Fruit fly (Drosophila melanogaster) whole organism, embryonic: ENCODE data around the gene wdb.

Source experiments
- CG10267 ChIP-seq: fragments of 200-800 bp; sonication (Bioruptor generic); optimal IDR thresholded peaks from 2 replicates; lab custom pipeline; 2018; ENCODE audit warnings: missing biosample characterization, mild to moderate bottlenecking, missing genetic modification characterization, moderate library complexity
- CG11085 ChIP-seq: fragments of 200-800 bp; sonication (Bioruptor generic); IDR thresholded peaks from 2 replicates; pipeline ENCODE4 v1.3.6; 2022; ENCODE audit warnings: missing biosample characterization, missing genetic modification characterization
- CG12071 ChIP-seq: fragments of 200-800 bp; sonication (Bioruptor generic); optimal IDR thresholded peaks from 3 replicates; lab custom pipeline; 2018; ENCODE audit warnings: missing biosample characterization, mild to moderate bottlenecking, missing genetic modification characterization
- CG12769 ChIP-seq: fragments of 200-800 bp; sonication (Bioruptor generic); optimal IDR thresholded peaks from 2 replicates; lab custom pipeline; 2019; ENCODE audit warnings: missing biosample characterization, mild to moderate bottlenecking, missing genetic modification characterization, moderate library complexity
- CG13287 ChIP-seq: fragments of 200-800 bp; sonication (Bioruptor generic); IDR thresholded peaks from 2 replicates; pipeline ENCODE4 v1.3.6; 2022; ENCODE audit warnings: missing biosample characterization, missing genetic modification characterization; ENCODE audit not compliant: partially characterized antibody
- CG13296 ChIP-seq: fragments of 200-800 bp; sonication (Bioruptor generic); optimal IDR thresholded peaks from 3 replicates; lab custom pipeline; 2018; ENCODE audit warnings: missing biosample characterization, mild to moderate bottlenecking, missing genetic modification characterization
- CG15479 ChIP-seq: fragments of 200-800 bp; sonication (Bioruptor generic); optimal IDR thresholded peaks from 3 replicates; lab custom pipeline; 2019; ENCODE audit warnings: missing biosample characterization, mild to moderate bottlenecking, missing genetic modification characterization, moderate library complexity
- CG1602 ChIP-seq: fragments of 200-800 bp; sonication (Bioruptor generic); optimal IDR thresholded peaks from 3 replicates; lab custom pipeline; 2016; ENCODE audit warnings: missing biosample characterization, missing genetic modification characterization
- CG17186 ChIP-seq: fragments of 200-800 bp; sonication (Bioruptor generic); optimal IDR thresholded peaks from 3 replicates; lab custom pipeline; 2017; ENCODE audit warnings: missing biosample characterization, missing genetic modification reagents, missing genetic modification characterization
- CG18011 ChIP-seq: fragments of 200-800 bp; sonication (Bioruptor generic); optimal IDR thresholded peaks from 2 replicates; lab custom pipeline; 2017; ENCODE audit warnings: missing biosample characterization, missing genetic modification characterization, mild to moderate bottlenecking, moderate library complexity, missing genotype
- CG2712 ChIP-seq: fragments of 200-800 bp; optimal IDR thresholded peaks from 3 replicates; lab custom pipeline; 2019; ENCODE audit warnings: missing biosample characterization, mild to moderate bottlenecking, missing genetic modification characterization, moderate library complexity
- CG2875 ChIP-seq: fragments of 200-800 bp; sonication (Bioruptor generic); optimal IDR thresholded peaks from 2 replicates; lab custom pipeline; 2017; ENCODE audit warnings: missing biosample characterization, mild to moderate bottlenecking, missing genetic modification characterization, missing genetic modification reagents
- CG30403 ChIP-seq: fragments of 200-800 bp; sonication (Bioruptor generic); optimal IDR thresholded peaks from 3 replicates; lab custom pipeline; 2016; ENCODE audit warnings: missing biosample characterization, missing genetic modification characterization
- CG34224 ChIP-seq: fragments of 200-800 bp; sonication (Bioruptor generic); IDR thresholded peaks from 3 replicates; pipeline ENCODE4 v1.3.6; 2022; ENCODE audit warnings: missing biosample characterization, missing genetic modification characterization; ENCODE audit not compliant: partially characterized antibody
- CG3726 ChIP-seq: fragments of 200-800 bp; sonication (Bioruptor generic); IDR thresholded peaks from 3 replicates; pipeline ENCODE4, ENCODE4 v1.3.6; 2022; ENCODE audit warnings: missing biosample characterization, missing genetic modification characterization
- CG3847 ChIP-seq: fragments of 200-800 bp; sonication (Bioruptor generic); IDR thresholded peaks from 2 replicates; pipeline ENCODE4 v1.3.6; 2022; ENCODE audit warnings: missing biosample characterization, missing genetic modification characterization
- CG42726 ChIP-seq: fragments of 200-800 bp; sonication (Bioruptor generic); IDR thresholded peaks from 2 replicates; pipeline ENCODE4 v1.3.6; 2022; ENCODE audit warnings: missing biosample characterization, missing genetic modification characterization; ENCODE audit not compliant: partially characterized antibody
- CG6791 ChIP-seq: fragments of 200-800 bp; sonication (Bioruptor generic); IDR thresholded peaks from 3 replicates; pipeline ENCODE4 v1.3.6; 2022; ENCODE audit warnings: missing biosample characterization, missing genetic modification characterization; ENCODE audit not compliant: partially characterized antibody
- CG7357 ChIP-seq: fragments of 200-800 bp; sonication (Bioruptor generic); IDR thresholded peaks from 3 replicates; pipeline ENCODE4 v1.3.6; 2022; ENCODE audit warnings: missing biosample characterization, missing genetic modification characterization
- CG7745 ChIP-seq: fragments of 200-800 bp; sonication (Bioruptor generic); optimal IDR thresholded peaks from 2 replicates; lab custom pipeline; 2018; ENCODE audit warnings: missing biosample characterization, mild to moderate bottlenecking, missing genetic modification characterization, moderate library complexity
- CG8089 ChIP-seq: fragments of 200-800 bp; sonication (Bioruptor generic); optimal IDR thresholded peaks from 3 replicates; lab custom pipeline; 2016; ENCODE audit warnings: missing biosample characterization, missing genetic modification characterization
- CG8281 ChIP-seq: fragments of 200-800 bp; sonication (Bioruptor generic); optimal IDR thresholded peaks from 2 replicates; lab custom pipeline; 2018; ENCODE audit warnings: missing biosample characterization, mild to moderate bottlenecking, missing genetic modification characterization, moderate library complexity
- CG9727 ChIP-seq: fragments of 200-800 bp; sonication (Bioruptor generic); optimal IDR thresholded peaks from 3 replicates; lab custom pipeline; 2017; ENCODE audit warnings: missing biosample characterization, mild to moderate bottlenecking, missing genetic modification characterization
- CG9817 ChIP-seq: fragments of 200-800 bp; sonication (Bioruptor generic); optimal IDR thresholded peaks from 2 replicates; lab custom pipeline; 2018; ENCODE audit warnings: missing biosample characterization, mild to moderate bottlenecking, missing genetic modification characterization, moderate library complexity
- Camta ChIP-seq: fragments of 200-800 bp; sonication (Bioruptor generic); optimal IDR thresholded peaks from 2 replicates; lab custom pipeline; 2016; ENCODE audit warnings: missing biosample characterization, missing genetic modification characterization
- CrebB ChIP-seq: fragments of 200-800 bp; sonication (Bioruptor generic); optimal IDR thresholded peaks from 3 replicates; lab custom pipeline; 2018; ENCODE audit warnings: missing biosample characterization, mild to moderate bottlenecking, missing genetic modification characterization
- ERR ChIP-seq: fragments of 200-800 bp; sonication (Bioruptor generic); optimal IDR thresholded peaks from 2 replicates; lab custom pipeline; 2016; ENCODE audit warnings: missing biosample characterization, missing genetic modification characterization
- Ets65A ChIP-seq: fragments of 200-800 bp; sonication (Bioruptor generic); peaks from one replicate; lab custom pipeline; 2016; ENCODE audit warnings: missing biosample characterization, missing genetic modification characterization
- Oaz ChIP-seq: fragments of 200-800 bp; sonication (Bioruptor generic); IDR thresholded peaks from 2 replicates; pipeline ENCODE4 v1.3.6; 2022; ENCODE audit warnings: missing biosample characterization, missing genetic modification characterization
- Rfx ChIP-seq: fragments of 200-800 bp; sonication (Bioruptor generic); IDR thresholded peaks from 2 replicates; pipeline ENCODE4 v1.3.6; 2022; ENCODE audit warnings: missing biosample characterization, missing genetic modification characterization
- YL-1 ChIP-seq: fragments of 200-800 bp; sonication (Bioruptor generic); optimal IDR thresholded peaks from 3 replicates; lab custom pipeline; 2017; ENCODE audit warnings: missing biosample characterization, mild to moderate bottlenecking, missing genetic modification characterization
- az2 ChIP-seq: fragments of 200-800 bp; sonication (Bioruptor generic); optimal IDR thresholded peaks from 3 replicates; lab custom pipeline; 2016; ENCODE audit warnings: missing biosample characterization, missing genetic modification characterization
- bcd ChIP-seq: fragments of 200-800 bp; sonication (Bioruptor generic); optimal IDR thresholded peaks from 2 replicates; lab custom pipeline; 2017; ENCODE audit warnings: missing biosample characterization, mild to moderate bottlenecking, missing genetic modification characterization
- bigmax ChIP-seq: fragments of 200-800 bp; sonication (Bioruptor generic); optimal IDR thresholded peaks from 2 replicates; lab custom pipeline; 2018; ENCODE audit warnings: missing biosample characterization, mild to moderate bottlenecking, missing genetic modification characterization
- corto ChIP-seq: fragments of 200-800 bp; sonication (Bioruptor generic); optimal IDR thresholded peaks from 2 replicates; lab custom pipeline; 2016; ENCODE audit warnings: missing biosample characterization, mild to moderate bottlenecking, missing genetic modification characterization, moderate library complexity
- crol ChIP-seq: fragments of 200-800 bp; sonication (Bioruptor generic); IDR thresholded peaks from 2 replicates; pipeline ENCODE4 v1.3.6; 2022; ENCODE audit warnings: missing biosample characterization, missing genetic modification characterization
- dm ChIP-seq: fragments of 200-800 bp; sonication (Bioruptor generic); optimal IDR thresholded peaks from 3 replicates; lab custom pipeline; 2016; ENCODE audit warnings: missing biosample characterization, missing genetic modification characterization
- dmrt11E ChIP-seq: fragments of 200-800 bp; sonication (Bioruptor generic); optimal IDR thresholded peaks from 3 replicates; lab custom pipeline; 2018; ENCODE audit warnings: missing biosample characterization, mild to moderate bottlenecking, missing genetic modification characterization, moderate library complexity
- esg ChIP-seq: fragments of 200-800 bp; sonication (Bioruptor generic); conservative IDR thresholded peaks from 2 replicates; pipeline ENCODE4 v1.3.6; 2022; ENCODE audit warnings: missing biosample characterization, missing genetic modification characterization
- gcm2 ChIP-seq: fragments of 200-800 bp; sonication (Bioruptor generic); optimal IDR thresholded peaks from 2 replicates; lab custom pipeline; 2016; ENCODE audit warnings: missing biosample characterization, missing genetic modification characterization
- hth ChIP-seq: fragments of >200 bp; optimal IDR thresholded peaks from 2 replicates; lab custom pipeline; 2017; ENCODE audit warnings: inconsistent platforms
- klu ChIP-seq: fragments of 200-800 bp; sonication (Bioruptor generic); IDR thresholded peaks from 2 replicates; pipeline ENCODE4 v1.3.6; 2022; ENCODE audit warnings: missing biosample characterization, missing genetic modification characterization
- lab ChIP-seq: fragments of 200-800 bp; sonication (Bioruptor generic); optimal IDR thresholded peaks from 3 replicates; lab custom pipeline; 2017; ENCODE audit warnings: missing biosample characterization, missing genetic modification characterization, mild to moderate bottlenecking, moderate library complexity, missing genetic modification reagents
- lmd ChIP-seq: fragments of 200-800 bp; sonication (Bioruptor generic); IDR thresholded peaks from 2 replicates; pipeline ENCODE4 v1.3.6; 2022; ENCODE audit warnings: missing biosample characterization, missing genetic modification characterization
- ranshi ChIP-seq: fragments of 200-800 bp; sonication (Bioruptor generic); IDR thresholded peaks from 2 replicates; pipeline ENCODE4 v1.3.6; 2022; ENCODE audit warnings: missing biosample characterization, missing genetic modification characterization
- sens-2 ChIP-seq: fragments of 200-800 bp; sonication (Bioruptor generic); IDR thresholded peaks from 2 replicates; pipeline ENCODE4 v1.3.6; 2022; ENCODE audit warnings: missing biosample characterization, missing genetic modification characterization
- slp2 ChIP-seq: fragments of 200-800 bp; sonication (Bioruptor generic); optimal IDR thresholded peaks from 2 replicates; lab custom pipeline; 2016; ENCODE audit warnings: missing biosample characterization, missing genetic modification characterization
- ssp ChIP-seq: fragments of 200-800 bp; sonication (Bioruptor generic); IDR thresholded peaks from 2 replicates; pipeline ENCODE4 v1.3.6; 2022; ENCODE audit warnings: missing biosample characterization, missing genetic modification characterization
- tgo ChIP-seq: fragments of 200-800 bp; sonication (Bioruptor generic); IDR thresholded peaks from 3 replicates; pipeline ENCODE4 v1.3.6; 2022; ENCODE audit warnings: missing biosample characterization, missing genetic modification characterization
- ttk ChIP-seq: fragments of 200-800 bp; sonication (Bioruptor generic); IDR thresholded peaks from 2 replicates; pipeline ENCODE4 v2.1.2; 2022; ENCODE audit warnings: missing biosample characterization, missing genetic modification characterization
- yki ChIP-seq: fragments of >200 bp; optimal IDR thresholded peaks from 3 replicates; lab custom pipeline; 2018
- zfh1 ChIP-seq: fragments of 200-800 bp; sonication (Bioruptor generic); IDR thresholded peaks from 3 replicates; pipeline ENCODE4 v1.3.6; 2022; ENCODE audit warnings: missing biosample characterization, missing genetic modification characterization

wdb gene

DNA sequence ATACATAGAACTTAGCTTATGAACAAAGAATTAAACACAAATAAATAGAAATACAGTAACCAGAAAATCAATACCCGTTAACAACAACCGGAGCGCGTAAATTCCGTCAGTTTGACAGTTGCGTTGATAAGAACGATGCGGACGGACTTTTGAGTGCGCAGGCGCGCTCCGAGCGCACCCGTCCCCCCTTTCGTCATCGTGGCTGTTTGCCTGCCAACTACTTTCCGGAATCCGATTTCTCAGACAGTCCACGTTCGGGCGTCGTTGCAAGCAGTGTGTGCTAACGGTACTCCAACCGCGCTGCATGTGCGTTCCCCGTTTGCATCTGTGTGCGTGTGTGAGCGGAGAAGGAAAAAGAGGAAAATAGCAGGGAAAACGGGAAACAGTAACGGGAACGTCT, 26.0 kb upstream of the wdb start (continued):
- TF ChIP-seq CG7357 (no peak), corto (GFP tag; lab: Kevin White, UChicago) (no peak), ERR (GFP tag; lab: Kevin White, UChicago) (no peak), dmrt11E (tag; lab: Kevin White, UChicago) (no peak), crol (GFP tag; lab: Robert Waterston, UW) (peak; percentile 91), Oaz (GFP tag; lab: Robert Waterston, UW) (no peak), CG1602 (GFP tag; lab: Kevin White, UChicago) (no peak), lab (GFP tag; lab: Kevin White, UChicago) (no peak), CG12071 (GFP tag; lab: Kevin White, UChicago) (no peak), CG30403 (GFP tag; lab: Kevin White, UChicago) (no peak), CG3847 (GFP tag; lab: Robert Waterston, UW) (no peak), CG13296 (GFP tag; lab: Kevin White, UChicago) (no peak), zfh1 (0 out of 3 replicates have a peak, but pooled peaks have one; percentile 12), ttk (GFP tag; lab: Robert Waterston, UW) (no peak), CG17186 (GFP tag; lab: Kevin White, UChicago) (no peak), CG10267 (no peak), CG7745 (no peak), YL-1 (no peak), hth (lab: Kevin White, UChicago) (no peak), yki (no peak), CG34224 (GFP tag; lab: Robert Waterston, UW) (0 out of 3 replicates have a peak, but pooled peaks have one; percentile 7), CG15479 (no peak), tgo (GFP tag; lab: Robert Waterston, UW) (no peak), CrebB (tag; lab: Kevin White, UChicago) (no peak), CG2712 (tag; lab: Kevin White, UChicago) (no peak), klu (no peak), CG42726 (peak; percentile 52; the same call in 1 of the 2 replicates), az2 (GFP tag; lab: Kevin White, UChicago) (no peak), bcd (GFP tag; lab: Kevin White, UChicago) (no peak), Camta (GFP tag; lab: Kevin White, UChicago) (no peak), CG12769 (peak; percentile 66), CG8089 (GFP tag; lab: Kevin White, UChicago) (no peak), dm (GFP tag; lab: Kevin White, UChicago) (peak; percentile 7), CG13287 (GFP tag; lab: Robert Waterston, UW) (no peak), lmd (GFP tag; lab: Robert Waterston, UW) (no peak), CG8281 (tag; lab: Kevin White, UChicago) (no peak), ranshi (GFP tag; lab: Robert Waterston, UW) (peak; percentile 8; the same call in 1 of the 2 replicates), ssp (GFP tag; lab: Robert Waterston, UW) (no peak), CG9817 (tag; lab: Kevin White, UChicago) (no peak), CG11085 (GFP tag; lab: Robert Waterston, UW) (no peak), CG18011 (GFP tag; lab: Kevin White, UChicago) (no peak), slp2 (GFP tag; lab: Kevin White, UChicago) (no peak), CG2875 (no peak), sens-2 (GFP tag; lab: Robert Waterston, UW) (no peak), bigmax (GFP tag; lab: Kevin White, UChicago) (no peak), CG3726 (GFP tag; lab: Robert Waterston, UW) (no peak), Ets65A (GFP tag; lab: Kevin White, UChicago) (no peak), Rfx (GFP tag; lab: Robert Waterston, UW) (no peak), CG9727 (no peak), CG6791 (GFP tag; lab: Robert Waterston, UW) (peak; percentile 35; the same call in 1 of the 3 replicates), gcm2 (GFP tag; lab: Kevin White, UChicago) (no peak), esg (no peak)
